Worm (Caenorhabditis elegans) whole organism, L1 larva: ENCODE data around the gene clec-8.

ENCODE experiments used
- C16A3.4 ChIP-seq: fragments of 150-350 bp; optimal IDR thresholded peaks from 2 replicates; lab custom pipeline; 2014; ENCODE audit warnings: missing biosample characterization, missing genetic modification characterization
- C34B4.2 ChIP-seq: sonication (generic microtip); optimal IDR thresholded peaks from 2 replicates; lab custom pipeline; 2017; ENCODE audit warnings: mild to moderate bottlenecking, missing genetic modification characterization, missing compliant biosample characterization
- F16B12.6 ChIP-seq: fragments of 150-350 bp; optimal IDR thresholded peaks from 2 replicates; lab custom pipeline; 2014; ENCODE audit warnings: missing biosample characterization, missing genetic modification characterization
- Y116A8C.19 ChIP-seq: sonication (generic microtip); optimal IDR thresholded peaks from 2 replicates; lab custom pipeline; 2016; ENCODE audit warnings: missing compliant biosample characterization, missing genetic modification characterization, borderline replicate concordance
- alr-1 ChIP-seq: fragments of 200-800 bp; sonication (Bioruptor generic); optimal IDR thresholded peaks from 2 replicates; lab custom pipeline; 2018; ENCODE audit warnings: borderline replicate concordance, mild to moderate bottlenecking, missing genetic modification characterization, missing compliant biosample characterization
- ceh-8 ChIP-seq: fragments of 200-800 bp; sonication (Bioruptor generic); optimal IDR thresholded peaks from 2 replicates; lab custom pipeline; 2018; ENCODE audit warnings: mild to moderate bottlenecking, missing genetic modification characterization, moderate library complexity, missing compliant biosample characterization
- efl-1 ChIP-seq, 4 experiments: fragments of 150-350 bp; optimal IDR thresholded peaks in 3 of 4; peaks in 1 of 4; 1 replicate in 1 of 4; 2 replicates in 3 of 4; lab custom pipeline; 2014; ENCODE audit warnings: missing biosample characterization in 2 of 4, missing genetic modification characterization in 2 of 4, missing genetic modification reagents in 2 of 4
- elt-2 ChIP-seq: sonication (generic microtip); optimal IDR thresholded peaks from 2 replicates; lab custom pipeline; 2016; ENCODE audit warnings: missing genetic modification characterization, mild to moderate bottlenecking, inconsistent platforms, missing compliant biosample characterization, missing genetic modification reagents
- fkh-10 ChIP-seq: sonication (generic microtip); optimal IDR thresholded peaks from 2 replicates; lab custom pipeline; 2017; ENCODE audit warnings: missing biosample characterization, missing genetic modification reagents, missing genetic modification characterization
- fkh-8 ChIP-seq: sonication (generic microtip); optimal IDR thresholded peaks from 2 replicates; lab custom pipeline; 2016; ENCODE audit warnings: mild to moderate bottlenecking, missing genetic modification characterization, missing compliant biosample characterization
- hlh-17 ChIP-seq: fragments of 200-800 bp; sonication (Bioruptor generic); optimal IDR thresholded peaks from 2 replicates; lab custom pipeline; 2018; ENCODE audit warnings: missing genetic modification characterization, mild to moderate bottlenecking, missing compliant biosample characterization, moderate library complexity, borderline replicate concordance
- hpl-2 ChIP-seq: fragments of 150-350 bp; optimal IDR thresholded peaks from 2 replicates; lab custom pipeline; 2014; ENCODE audit warnings: missing biosample characterization, missing genetic modification reagents, missing genetic modification characterization
- lin-14 ChIP-seq: fragments of 200-800 bp; sonication (Bioruptor generic); optimal IDR thresholded peaks from 2 replicates; lab custom pipeline; 2018; ENCODE audit warnings: mild to moderate bottlenecking, missing genetic modification characterization, moderate library complexity, missing compliant biosample characterization
- lin-15B ChIP-seq: fragments of 150-350 bp; sonication (generic microtip); optimal IDR thresholded peaks from 3 replicates; lab custom pipeline; 2014; ENCODE audit warnings: missing biosample characterization, missing genetic modification characterization
- lin-35 ChIP-seq, 2 experiments: fragments of 150-350 bp; optimal IDR thresholded peaks; 2 replicates each; lab custom pipeline; 2014; ENCODE audit warnings: missing biosample characterization in 2 of 2, missing genetic modification characterization in 2 of 2, missing genetic modification reagents in 2 of 2
- lin-39 ChIP-seq: fragments of 150-350 bp; optimal IDR thresholded peaks from 2 replicates; lab custom pipeline; 2014; ENCODE audit warnings: missing biosample characterization, missing genetic modification reagents, missing genetic modification characterization
- mab-9 ChIP-seq: fragments of 200-800 bp; sonication (Bioruptor generic); IDR thresholded peaks from 2 replicates; pipeline ENCODE4 v1.3.6; 2022; ENCODE audit warnings: missing genetic modification reagents, missing genetic modification characterization, missing compliant biosample characterization
- mep-1 ChIP-seq: fragments of 150-350 bp; optimal IDR thresholded peaks from 2 replicates; lab custom pipeline; 2014; ENCODE audit warnings: missing biosample characterization, missing genetic modification characterization
- nhr-19 ChIP-seq: fragments of 200-800 bp; sonication (Bioruptor generic); conservative IDR thresholded peaks from 2 replicates; pipeline ENCODE4 v1.3.6; 2022; ENCODE audit warnings: missing genetic modification characterization, missing compliant biosample characterization
- nhr-47 ChIP-seq: sonication (generic microtip); optimal IDR thresholded peaks from 2 replicates; lab custom pipeline; 2016; ENCODE audit warnings: mild to moderate bottlenecking, missing genetic modification characterization, moderate library complexity, missing compliant biosample characterization
- nhr-71 ChIP-seq: sonication (generic microtip); optimal IDR thresholded peaks from 2 replicates; lab custom pipeline; 2016; ENCODE audit warnings: mild to moderate bottlenecking, missing genetic modification characterization, moderate library complexity, missing compliant biosample characterization
- nhr-84 ChIP-seq: sonication (generic microtip); optimal IDR thresholded peaks from 2 replicates; lab custom pipeline; 2017; ENCODE audit warnings: missing biosample characterization, missing genetic modification characterization
- nhr-85 ChIP-seq: sonication (generic microtip); peaks from one replicate; lab custom pipeline; 2016; ENCODE audit warnings: missing genetic modification characterization, inconsistent platforms, missing compliant biosample characterization
- nhr-90 ChIP-seq: sonication (generic microtip); optimal IDR thresholded peaks from 2 replicates; lab custom pipeline; 2016; ENCODE audit warnings: mild to moderate bottlenecking, missing genetic modification characterization, missing compliant biosample characterization; ENCODE audit not compliant: poor library complexity
- rnt-1 ChIP-seq: sonication (generic microtip); optimal IDR thresholded peaks from 2 replicates; lab custom pipeline; 2016; ENCODE audit warnings: mild to moderate bottlenecking, missing genetic modification characterization, moderate library complexity, missing compliant biosample characterization
- skn-1 ChIP-seq: fragments of 150-350 bp; optimal IDR thresholded peaks from 2 replicates; lab custom pipeline; 2014; ENCODE audit warnings: missing biosample characterization, missing genetic modification characterization
- snu-23 ChIP-seq: sonication (generic microtip); optimal IDR thresholded peaks from 2 replicates; lab custom pipeline; 2016; ENCODE audit warnings: missing genetic modification characterization, missing compliant biosample characterization
- sptf-1 ChIP-seq: fragments of 150-350 bp; optimal IDR thresholded peaks from 2 replicates; lab custom pipeline; 2014; ENCODE audit warnings: missing biosample characterization, missing genetic modification characterization
- sup-37 ChIP-seq: fragments of 200-800 bp; sonication (Bioruptor generic); optimal IDR thresholded peaks from 2 replicates; lab custom pipeline; 2018; ENCODE audit warnings: mild to moderate bottlenecking, missing genetic modification characterization, missing compliant biosample characterization
- swsn-7 ChIP-seq: sonication (generic microtip); optimal IDR thresholded peaks from 2 replicates; lab custom pipeline; 2016; ENCODE audit warnings: missing genetic modification characterization, missing compliant biosample characterization
- tbx-2 ChIP-seq: sonication (generic microtip); optimal IDR thresholded peaks from 2 replicates; lab custom pipeline; 2016; ENCODE audit warnings: missing genetic modification characterization, missing compliant biosample characterization
- unc-130 ChIP-seq: fragments of 150-350 bp; optimal IDR thresholded peaks from 2 replicates; lab custom pipeline; 2017; ENCODE audit warnings: missing biosample characterization, missing genetic modification characterization, inconsistent platforms
- unc-62 ChIP-seq: fragments of 150-350 bp; optimal IDR thresholded peaks from 2 replicates; lab custom pipeline; 2014; ENCODE audit warnings: missing biosample characterization, missing genetic modification reagents, missing genetic modification characterization
- vab-15 ChIP-seq: sonication (generic microtip); optimal IDR thresholded peaks from 2 replicates; lab custom pipeline; 2017; ENCODE audit warnings: missing genotype, mild to moderate bottlenecking, missing genetic modification characterization, missing compliant biosample characterization
- ztf-11 ChIP-seq, 2 experiments: sonication (generic microtip); optimal IDR thresholded peaks; 2 replicates each; lab custom pipeline; 2016 to 2017; ENCODE audit warnings: missing genetic modification characterization in 2 of 2, missing biosample characterization in 1 of 2, missing compliant biosample characterization in 1 of 2

clec-8 gene

ce11 chrII:12546413-12546812 is 31.4 kb downstream of the clec-8 start, which contains the start of the genes F49C5.5 and F49C5.10:
F49C5.5 (minus strand) TSS chrII:12546513.
F49C5.10 (plus strand) TSS chrII:12546756.
- TF ChIP-seq lin-39 (no peak), hlh-17 (GFP tag; lab: Kevin White, UChicago) (no peak), unc-130 (tag; lab: Kevin White, UChicago) (no peak), swsn-7 (tag; lab: Kevin White, UChicago) (no peak), vab-15 (tag; lab: Kevin White, UChicago) (no peak), unc-62 (GFP tag; lab: Kevin White, UChicago) (no peak), nhr-85 (tag; lab: Kevin White, UChicago) (no peak), mep-1 (tag; lab: Kevin White, UChicago) (no peak), elt-2 (tag; lab: Kevin White, UChicago) (no peak), C16A3.4 (no peak), nhr-19 (no peak), nhr-84 (tag; lab: Kevin White, UChicago) (no peak), F16B12.6 (tag; lab: Kevin White, UChicago) (no peak), lin-14 (GFP tag; lab: Kevin White, UChicago) (no peak), nhr-90 (tag; lab: Kevin White, UChicago) (no peak), C34B4.2 (tag; lab: Kevin White, UChicago) (no peak), rnt-1 (tag; lab: Kevin White, UChicago) (no peak), nhr-71 (tag; lab: Kevin White, UChicago) (no peak), mab-9 (GFP tag; lab: Robert Waterston, UW) (no peak), skn-1 (tag; lab: Kevin White, UChicago) (no peak)

DNA sequence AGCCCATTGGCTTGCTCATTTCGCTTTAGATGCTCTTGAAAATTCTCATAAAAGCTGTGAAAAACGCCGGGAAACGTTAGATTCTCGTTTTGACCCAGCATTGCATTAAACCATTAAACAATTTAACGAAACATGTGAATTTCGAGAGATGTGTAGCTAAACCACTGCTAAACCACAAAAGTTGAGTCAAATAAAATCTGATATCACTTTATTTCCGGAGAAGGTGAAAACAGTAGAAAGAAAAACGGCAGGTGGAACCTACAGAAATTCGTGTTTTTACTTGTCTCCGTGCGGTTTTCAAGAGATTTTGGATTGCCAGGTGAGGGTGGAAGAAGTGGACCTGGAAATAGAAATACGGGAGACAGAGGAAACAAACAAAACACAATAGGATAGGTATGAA is 33.3 kb downstream of the clec-8 start, which contains the start of gene F49C5.9:
TSS of gene F49C5.9 (minus strand) at position 101 of the 400 bp plus-strand sequence.
- no peak for TF ChIP-seq tbx-2 (tag; lab: Kevin White, UChicago)
- TF ChIP-seq fkh-10 (GFP tag; lab: Kevin White, UChicago): no peak
- TF ChIP-seq hlh-17 (GFP tag; lab: Kevin White, UChicago): no peak
- TF ChIP-seq nhr-71 (tag; lab: Kevin White, UChicago): no peak
- TF ChIP-seq ceh-8: no peak
- TF ChIP-seq rnt-1 (tag; lab: Kevin White, UChicago): no peak
- TF ChIP-seq hpl-2 (GFP tag; lab: Kevin White, UChicago): no peak
- TF ChIP-seq C16A3.4: no peak
- no peak for TF ChIP-seq nhr-47
- no peak for TF ChIP-seq lin-14 (GFP tag; lab: Kevin White, UChicago)
- no peak for TF ChIP-seq Y116A8C.19 (tag; lab: Kevin White, UChicago)
- TF ChIP-seq fkh-8 (tag; lab: Kevin White, UChicago): no peak
- TF ChIP-seq ztf-11 (tag; optimal IDR thresholded peaks at IDR 0.05; lab: Kevin White, UChicago): no peak
- TF ChIP-seq lin-15B (tag; lab: Kevin White, UChicago): no peak
- TF ChIP-seq sptf-1 (tag; lab: Kevin White, UChicago): no peak
- no peak for TF ChIP-seq snu-23 (GFP tag; lab: Kevin White, UChicago)
- no peak for TF ChIP-seq sup-37 (GFP tag; lab: Kevin White, UChicago)

DNA sequence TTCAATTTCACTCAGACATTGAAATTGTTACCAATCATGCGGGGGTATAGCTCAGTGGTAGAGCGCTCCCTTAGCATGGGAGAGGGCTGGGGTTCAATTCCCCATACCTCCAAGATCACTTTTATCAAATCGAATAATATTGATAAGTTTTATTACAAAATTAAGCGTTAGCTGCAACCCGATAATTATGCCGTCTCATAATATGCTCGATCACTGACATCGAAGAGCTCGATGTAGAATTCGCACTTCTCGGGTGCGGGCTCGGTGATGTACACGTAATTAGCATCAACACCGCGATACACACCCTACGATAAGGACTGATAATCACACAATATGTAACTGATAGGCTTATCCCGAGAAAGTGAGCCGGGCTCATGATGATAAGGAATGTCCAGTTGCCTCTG is 35.3 kb downstream of the clec-8 start:
- TF ChIP-seq elt-2 (tag; lab: Kevin White, UChicago) (peak; percentile 56), alr-1 (no peak)

DNA sequence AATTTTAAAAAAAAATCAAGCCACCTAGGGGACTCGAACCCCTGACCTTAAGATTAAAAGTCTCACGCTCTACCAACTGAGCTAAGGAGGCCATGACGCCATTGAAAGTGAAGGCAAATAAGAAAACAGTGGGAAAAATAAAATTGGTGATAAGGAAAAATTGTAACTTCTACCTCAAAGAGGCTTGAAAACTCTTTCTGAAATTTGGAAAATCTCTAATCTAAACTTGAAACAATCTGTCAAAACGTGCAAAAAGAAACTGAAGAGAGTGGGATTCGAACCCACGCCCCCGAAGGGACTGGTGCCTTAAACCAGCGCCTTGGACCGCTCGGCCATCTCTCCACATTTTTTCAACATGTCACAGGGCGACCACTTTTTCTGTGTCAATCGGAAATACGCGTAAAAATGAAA is 36.2 kb downstream of the clec-8 start:
- TF ChIP-seq elt-2 (tag; lab: Kevin White, UChicago): peak; percentile 24
- peak; percentile 31 for TF ChIP-seq nhr-71 (tag; lab: Kevin White, UChicago)
- TF ChIP-seq nhr-47: peak; percentile 15
- TF ChIP-seq snu-23 (GFP tag; lab: Kevin White, UChicago): peak; percentile 18
- TF ChIP-seq nhr-19: 0 out of 2 replicates have a peak, but pooled peaks have one; percentile 11
- peak; percentile 68 for TF ChIP-seq nhr-90 (tag; lab: Kevin White, UChicago)
- peak in 1 of 2 experiments; percentile 31 for TF ChIP-seq lin-35 (GFP tag; optimal IDR thresholded peaks at IDR 0.05; lab: Kevin White, UChicago)
- TF ChIP-seq efl-1 (optimal IDR thresholded peaks at IDR 0.05; lab: Kevin White, UChicago): peak in 1 of 2 experiments; percentile 2
- TF ChIP-seq efl-1 (GFP tag; optimal IDR thresholded peaks at IDR 0.05 in 1 of 2; lab: Kevin White, UChicago): peak in 1 of 2 experiments; percentile 82
- peak; percentile 7 for TF ChIP-seq C16A3.4
